Worm (Caenorhabditis elegans): ENCODE measurements around the gene pot-2.

pot-2 gene

DNA sequence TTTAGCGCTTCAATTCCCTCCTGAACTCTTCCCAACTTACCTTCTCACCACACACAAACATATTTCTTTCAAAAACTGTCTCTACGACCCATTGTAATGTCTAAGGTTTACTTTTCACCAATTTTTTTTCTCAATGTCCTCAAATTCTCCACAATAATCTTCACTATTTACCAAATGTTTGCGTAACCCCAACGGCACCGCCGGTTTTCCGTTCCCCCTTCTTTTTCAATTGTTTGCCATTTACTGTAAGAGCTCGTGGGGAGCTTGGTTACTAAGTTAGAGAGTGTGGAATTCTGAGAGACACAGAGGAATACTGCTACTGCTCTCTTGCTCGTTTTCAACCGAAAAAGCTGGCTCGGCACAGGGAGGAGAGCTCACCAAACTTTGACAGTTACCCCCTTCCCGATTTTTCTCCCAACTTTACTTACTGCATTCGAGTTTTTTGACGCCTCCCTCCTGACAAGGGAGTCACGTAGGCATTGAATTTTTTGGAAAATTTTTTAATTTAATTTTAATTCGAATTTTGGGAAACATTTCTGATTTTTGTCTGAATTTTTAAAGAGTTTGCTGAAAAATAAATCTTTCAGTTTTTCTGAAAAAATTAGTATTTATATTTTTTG, 46.7 kb downstream of the pot-2 start:
- TF ChIP-seq nhr-129 (tag; optimal IDR thresholded peaks at IDR 0.05), result peak; percentile 42
- TF ChIP-seq fos-1 (tag; optimal IDR thresholded peaks at IDR 0.05), result no peak
- no peak for TF ChIP-seq nhr-6 (tag; optimal IDR thresholded peaks at IDR 0.05)
- no peak for TF ChIP-seq nhr-21 (tag; optimal IDR thresholded peaks at IDR 0.05)
- TF ChIP-seq ama-1 (optimal IDR thresholded peaks at IDR 0.05), result no peak
- peak; percentile 54 for TF ChIP-seq F13H6.1 (tag; optimal IDR thresholded peaks at IDR 0.05)
- TF ChIP-seq alr-1 (tag; optimal IDR thresholded peaks at IDR 0.05), result no peak
- TF ChIP-seq nhr-12 (tag; optimal IDR thresholded peaks at IDR 0.05), result no peak
- TF ChIP-seq snpc-4 (tag; optimal IDR thresholded peaks at IDR 0.05), result no peak

DNA sequence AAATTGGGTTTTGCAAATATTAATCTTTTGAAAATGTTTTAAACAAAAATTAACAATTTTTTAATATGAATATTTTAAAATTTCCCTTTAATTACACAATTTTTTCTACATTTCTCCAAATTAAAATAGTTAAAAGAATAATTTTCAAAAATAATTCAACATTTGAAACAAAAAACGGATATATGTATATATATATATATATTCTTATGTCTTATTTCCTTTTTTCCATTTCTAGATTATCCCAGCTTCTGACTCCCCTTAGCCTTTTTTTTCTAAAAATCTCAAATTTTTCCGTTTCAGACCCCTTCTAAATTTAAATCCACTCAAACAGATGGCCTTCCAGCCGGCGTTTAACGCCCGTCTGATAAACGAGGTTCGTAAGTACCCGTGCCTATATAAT, 49.3 kb downstream of the pot-2 start, which contains the start of gene madf-5:
Gene madf-5 (plus strand): TSS at position 301 of the 400 bp plus-strand sequence.
- no peak for TF ChIP-seq mdl-1 (tag; optimal IDR thresholded peaks at IDR 0.05)
- no peak for TF ChIP-seq Y55F3AM.14 (GFP tag; optimal IDR thresholded peaks at IDR 0.05)
- TF ChIP-seq C34F6.9 (tag; optimal IDR thresholded peaks at IDR 0.05), result no peak
- TF ChIP-seq nhr-237 (tag; optimal IDR thresholded peaks at IDR 0.05), result no peak
- TF ChIP-seq snpc-4 (tag; optimal IDR thresholded peaks at IDR 0.05), result no peak
- TF ChIP-seq ama-1 (optimal IDR thresholded peaks at IDR 0.05), result no peak
- no peak for TF ChIP-seq alr-1 (tag; optimal IDR thresholded peaks at IDR 0.05)
- TF ChIP-seq sma-9 (GFP tag; optimal IDR thresholded peaks at IDR 0.05), result no peak
- no peak for TF ChIP-seq sma-9 (tag; optimal IDR thresholded peaks at IDR 0.05)
